Worm (Caenorhabditis elegans) whole organism, L4 larva: Measurements from ENCODE around the gene D1086.5.

Experiments
- R02D3.7 ChIP-seq: fragments of 150-350 bp; sonication (generic microtip); optimal IDR thresholded peaks from 3 replicates; lab custom pipeline; 2014; ENCODE audit warnings: missing biosample characterization, missing genetic modification characterization
- ZK546.5 ChIP-seq, 2 experiments: sonication (generic microtip); optimal IDR thresholded peaks; 2 replicates each; lab custom pipeline; 2017; ENCODE audit warnings: missing biosample characterization in 2 of 2, missing genetic modification characterization in 2 of 2
- aha-1 ChIP-seq: fragments of 150-350 bp; peaks from one replicate; lab custom pipeline; 2014; ENCODE audit warnings: missing biosample characterization, missing genetic modification characterization
- dmd-8 ChIP-seq: fragments of 200-800 bp; sonication (Bioruptor generic); IDR thresholded peaks from 2 replicates; pipeline ENCODE4 v1.3.6; 2022; ENCODE audit warnings: missing genetic modification characterization, missing compliant biosample characterization
- duxl-1 ChIP-seq: sonication (generic microtip); optimal IDR thresholded peaks from 2 replicates; lab custom pipeline; 2016; ENCODE audit warnings: mild to moderate bottlenecking, missing genetic modification characterization, moderate library complexity, missing compliant biosample characterization; ENCODE audit not compliant: poor library complexity
- fos-1 ChIP-seq: fragments of 150-350 bp; optimal IDR thresholded peaks from 2 replicates; lab custom pipeline; 2014; ENCODE audit warnings: missing biosample characterization, missing genetic modification characterization
- hlh-30 ChIP-seq: sonication (generic microtip); optimal IDR thresholded peaks from 2 replicates; lab custom pipeline; 2017; ENCODE audit warnings: antibody characterized with exemption, mild to moderate bottlenecking, missing genetic modification characterization, missing compliant biosample characterization; ENCODE audit not compliant: insufficient read depth
- lin-13 ChIP-seq: fragments of 150-350 bp; optimal IDR thresholded peaks from 2 replicates; lab custom pipeline; 2014; ENCODE audit warnings: missing biosample characterization, missing genetic modification reagents, missing genetic modification characterization
- mdt-29 ChIP-seq: fragments of 200-800 bp; sonication (Bioruptor generic); IDR thresholded peaks from 2 replicates; pipeline ENCODE4 v1.3.6; 2022; ENCODE audit warnings: missing genetic modification reagents, missing genetic modification characterization, missing compliant biosample characterization
- mep-1 ChIP-seq: fragments of 150-350 bp; sonication (generic microtip); optimal IDR thresholded peaks from 3 replicates; lab custom pipeline; 2014; ENCODE audit warnings: missing biosample characterization, missing genetic modification characterization

DNA sequence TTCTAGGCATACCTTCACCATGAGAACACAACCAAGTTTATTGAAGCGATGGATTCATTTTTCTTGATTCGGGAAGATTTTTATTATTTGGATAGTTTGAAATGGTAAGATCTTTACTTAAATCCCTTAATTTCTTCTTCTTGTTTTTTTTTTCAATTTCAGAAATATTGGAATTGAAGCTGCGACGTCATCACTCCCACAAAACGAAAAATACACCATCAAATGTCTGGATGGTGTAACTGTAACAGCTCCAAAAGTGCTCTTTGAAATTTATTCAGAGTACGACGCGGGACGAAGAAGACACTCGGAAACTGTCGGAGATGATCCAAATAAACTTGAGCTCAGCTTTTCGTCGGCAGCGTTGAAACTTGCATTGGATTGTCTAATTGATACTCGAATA lies 25.7 kb downstream of the D1086.5 start, which contains the start of gene D1086.21:
- no peak for TF ChIP-seq mdt-29
- no peak for TF ChIP-seq lin-13 (GFP tag; lab: Kevin White, UChicago)
- no peak for TF ChIP-seq aha-1
- no peak for TF ChIP-seq hlh-30 (tag; lab: Kevin White, UChicago)
- TF ChIP-seq R02D3.7 (tag; lab: Kevin White, UChicago): no peak
- TF ChIP-seq ZK546.5 (tag; optimal IDR thresholded peaks at IDR 0.05; lab: Kevin White, UChicago): no peak
- no peak for TF ChIP-seq fos-1 (tag; lab: Kevin White, UChicago)
- TF ChIP-seq dmd-8 (GFP tag; lab: Robert Waterston, UW): no peak
- TF ChIP-seq mep-1: no peak
- TF ChIP-seq duxl-1 (tag; lab: Kevin White, UChicago): no peak
